Worm (Caenorhabditis elegans) whole organism, L2 larva: ENCODE measurements around the gene txt-2.

Source experiments
- C34F6.9 ChIP-seq: fragments of 150-350 bp; optimal IDR thresholded peaks from 2 replicates; lab custom pipeline; 2014; ENCODE audit warnings: missing biosample characterization, missing genetic modification characterization
- F13H6.1 ChIP-seq: sonication (generic microtip); optimal IDR thresholded peaks from 2 replicates; lab custom pipeline; 2016; ENCODE audit warnings: missing genetic modification characterization, missing compliant biosample characterization
- R02D3.7 ChIP-seq: fragments of 150-350 bp; optimal IDR thresholded peaks from 2 replicates; lab custom pipeline; 2014; ENCODE audit warnings: missing biosample characterization, missing genetic modification characterization
- Y55F3AM.14 ChIP-seq: fragments of 200-800 bp; sonication (Bioruptor generic); optimal IDR thresholded peaks from 2 replicates; lab custom pipeline; 2018; ENCODE audit warnings: mild to moderate bottlenecking, missing genetic modification characterization, missing compliant biosample characterization
- aly-2 ChIP-seq: fragments of 150-350 bp; optimal IDR thresholded peaks from 2 replicates; lab custom pipeline; 2014; ENCODE audit warnings: missing biosample characterization, missing genetic modification characterization
- blmp-1 ChIP-seq: sonication (generic microtip); optimal IDR thresholded peaks from 2 replicates; lab custom pipeline; 2017; ENCODE audit warnings: missing genetic modification characterization, mild to moderate bottlenecking, missing compliant biosample characterization, antibody characterized with exemption, moderate library complexity; ENCODE audit not compliant: insufficient read depth
- ceh-16 ChIP-seq: fragments of 150-350 bp; optimal IDR thresholded peaks from 2 replicates; lab custom pipeline; 2014; ENCODE audit warnings: missing biosample characterization, missing genetic modification characterization
- crh-2 ChIP-seq: sonication (generic microtip); optimal IDR thresholded peaks from 2 replicates; lab custom pipeline; 2017; ENCODE audit warnings: missing biosample characterization, missing genetic modification characterization
- elt-1 ChIP-seq: fragments of 150-350 bp; optimal IDR thresholded peaks from 2 replicates; lab custom pipeline; 2014; ENCODE audit warnings: missing biosample characterization, missing genetic modification characterization
- fos-1 ChIP-seq: fragments of 150-350 bp; optimal IDR thresholded peaks from 2 replicates; lab custom pipeline; 2014; ENCODE audit warnings: missing biosample characterization, missing genetic modification characterization
- gmeb-1 ChIP-seq: fragments of 150-350 bp; optimal IDR thresholded peaks from 2 replicates; lab custom pipeline; 2014; ENCODE audit warnings: missing biosample characterization, missing genetic modification characterization
- mab-5 ChIP-seq: fragments of 150-350 bp; optimal IDR thresholded peaks from 2 replicates; lab custom pipeline; 2014; ENCODE audit warnings: missing biosample characterization, missing genetic modification characterization
- mbf-1 ChIP-seq: sonication (generic microtip); optimal IDR thresholded peaks from 2 replicates; lab custom pipeline; 2017; ENCODE audit warnings: missing biosample characterization, missing genetic modification characterization
- nhr-10 ChIP-seq: sonication (generic microtip); optimal IDR thresholded peaks from 2 replicates; lab custom pipeline; 2017; ENCODE audit warnings: missing biosample characterization, missing genetic modification characterization
- nhr-11 ChIP-seq: fragments of 150-350 bp; optimal IDR thresholded peaks from 2 replicates; lab custom pipeline; 2014; ENCODE audit warnings: missing biosample characterization, missing genetic modification characterization
- nhr-129 ChIP-seq: fragments of 150-350 bp; optimal IDR thresholded peaks from 2 replicates; lab custom pipeline; 2014; ENCODE audit warnings: missing biosample characterization, missing genetic modification characterization
- nhr-23 ChIP-seq: fragments of 150-350 bp; optimal IDR thresholded peaks from 2 replicates; lab custom pipeline; 2014; ENCODE audit warnings: missing biosample characterization, missing genetic modification reagents, missing genetic modification characterization
- nhr-25 ChIP-seq: fragments of 150-350 bp; sonication (generic microtip); optimal IDR thresholded peaks from 3 replicates; lab custom pipeline; 2014; ENCODE audit warnings: missing biosample characterization, missing genetic modification characterization
- nhr-77 ChIP-seq: fragments of 150-350 bp; optimal IDR thresholded peaks from 2 replicates; lab custom pipeline; 2014; ENCODE audit warnings: missing biosample characterization, missing genetic modification characterization
- sem-4 ChIP-seq: fragments of 150-350 bp; optimal IDR thresholded peaks from 2 replicates; lab custom pipeline; 2014; ENCODE audit warnings: missing biosample characterization, missing genetic modification reagents, missing genetic modification characterization
- snpc-4 ChIP-seq: fragments of 150-350 bp; optimal IDR thresholded peaks from 2 replicates; lab custom pipeline; 2014; ENCODE audit warnings: missing biosample characterization, missing genetic modification characterization
- unc-62 ChIP-seq: fragments of 150-350 bp; optimal IDR thresholded peaks from 2 replicates; lab custom pipeline; 2014; ENCODE audit warnings: missing biosample characterization, missing genetic modification reagents, missing genetic modification characterization
- zag-1 ChIP-seq: fragments of 150-350 bp; optimal IDR thresholded peaks from 2 replicates; lab custom pipeline; 2014; ENCODE audit warnings: missing biosample characterization, missing genetic modification characterization
- ztf-1 ChIP-seq: fragments of 200-800 bp; sonication (Bioruptor generic); conservative IDR thresholded peaks from 2 replicates; pipeline ENCODE4 v1.3.6; 2022; ENCODE audit warnings: missing genetic modification characterization, missing compliant biosample characterization
- ztf-4 ChIP-seq: fragments of 150-350 bp; optimal IDR thresholded peaks from 2 replicates; lab custom pipeline; 2014; ENCODE audit warnings: missing biosample characterization, missing genetic modification characterization

Gene txt-2

DNA sequence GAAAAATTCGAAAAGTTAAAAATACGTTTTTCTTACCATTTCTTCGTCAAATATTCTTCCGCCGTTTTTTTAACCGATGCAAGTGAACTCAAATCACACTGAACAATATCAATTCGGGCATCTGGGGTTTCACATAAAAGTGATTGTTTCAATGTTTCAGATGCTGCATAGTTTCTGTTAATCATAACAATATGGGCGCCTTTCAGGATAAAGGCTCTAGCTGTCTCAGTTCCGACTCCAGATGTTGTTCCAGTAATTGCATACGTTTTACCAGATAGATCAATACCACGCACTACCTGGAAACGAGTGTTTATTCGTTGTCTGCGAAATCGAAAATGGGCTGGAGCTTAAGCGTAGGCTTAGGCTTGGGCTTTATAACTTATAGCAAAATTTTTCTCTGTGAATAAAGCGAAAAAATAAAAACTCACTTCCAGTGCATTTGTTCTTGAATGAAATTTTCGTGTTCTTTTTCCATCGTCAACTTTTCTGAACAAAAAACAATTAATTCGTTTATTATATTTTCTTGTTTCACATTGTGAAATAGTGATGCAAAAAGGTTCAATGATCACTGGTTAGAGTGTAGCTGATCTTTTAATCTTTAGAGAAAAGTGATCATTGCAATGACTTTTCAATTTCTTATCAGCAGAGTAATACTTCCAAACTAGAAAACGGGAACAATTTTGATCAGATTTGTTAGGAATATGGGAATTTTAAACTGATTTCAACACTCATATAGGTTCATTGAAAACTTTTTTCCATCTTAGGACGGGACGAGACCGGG lies 28.7 kb downstream of the txt-2 start (continued):
- TF ChIP-seq nhr-23 (tag; lab: Kevin White, UChicago) (no peak), F13H6.1 (no peak), ceh-16 (no peak), snpc-4 (no peak), ztf-4 (tag; lab: Kevin White, UChicago) (no peak), nhr-25 (tag; lab: Kevin White, UChicago) (no peak), Y55F3AM.14 (GFP tag; lab: Kevin White, UChicago) (no peak)

DNA sequence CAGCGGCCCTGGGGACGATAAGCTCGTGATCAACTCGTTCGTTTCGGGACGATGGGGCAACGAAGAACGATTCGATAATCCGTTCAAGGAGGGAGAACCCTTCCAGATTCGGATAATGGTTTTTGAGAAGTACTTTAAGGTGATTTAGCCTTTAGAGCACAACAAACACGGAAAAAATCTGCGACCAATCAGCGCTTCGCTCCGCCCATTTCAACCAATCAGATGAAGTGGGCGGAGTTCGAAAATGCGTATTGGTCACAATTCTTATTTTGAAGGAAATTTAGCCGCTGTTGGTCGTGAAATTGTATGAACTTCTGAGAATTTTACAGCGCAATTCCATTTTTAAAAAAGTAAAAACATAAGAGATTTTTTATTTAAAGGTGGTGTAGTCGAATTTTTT lies 33.5 kb downstream of the txt-2 start:
- no peak for TF ChIP-seq nhr-77 (tag; lab: Kevin White, UChicago)

- TF ChIP-seq fos-1 (tag; lab: Kevin White, UChicago) (peak; percentile 12), gmeb-1 (tag; lab: Kevin White, UChicago) (peak; percentile 14), F13H6.1 (no peak), nhr-129 (tag; lab: Kevin White, UChicago) (peak; percentile 67), ztf-1 (GFP tag; lab: Robert Waterston, UW) (no peak), crh-2 (tag; lab: Kevin White, UChicago) (peak; percentile 6)
These were observed 36.4 kb downstream of the txt-2 start, which contains the start of gene lec-12 for ce11 chrV:203855-204432. Gene lec-12, plus strand, starts transcription at chrV:204382.

ce11 chrV:201300-201699 lies 39.0 kb downstream of the txt-2 start, which contains the start of gene trpp-1:
Gene trpp-1, plus strand, starts transcription at chrV:201600.
- TF ChIP-seq sem-4 (no peak), nhr-11 (tag; lab: Kevin White, UChicago) (no peak), elt-1 (tag; lab: Kevin White, UChicago) (no peak), unc-62 (no peak), nhr-23 (tag; lab: Kevin White, UChicago) (no peak), nhr-10 (no peak)

- no peak for TF ChIP-seq ztf-4 (tag; lab: Kevin White, UChicago)
- TF ChIP-seq mbf-1 (tag; lab: Kevin White, UChicago): no peak
- no peak for TF ChIP-seq F13H6.1
- no peak for TF ChIP-seq aly-2
- TF ChIP-seq ztf-1 (GFP tag; lab: Robert Waterston, UW): no peak
- no peak for TF ChIP-seq gmeb-1 (tag; lab: Kevin White, UChicago)
- TF ChIP-seq blmp-1: no peak
These were observed 45.5 kb downstream of the txt-2 start for ce11 chrV:194760-195159.

DNA sequence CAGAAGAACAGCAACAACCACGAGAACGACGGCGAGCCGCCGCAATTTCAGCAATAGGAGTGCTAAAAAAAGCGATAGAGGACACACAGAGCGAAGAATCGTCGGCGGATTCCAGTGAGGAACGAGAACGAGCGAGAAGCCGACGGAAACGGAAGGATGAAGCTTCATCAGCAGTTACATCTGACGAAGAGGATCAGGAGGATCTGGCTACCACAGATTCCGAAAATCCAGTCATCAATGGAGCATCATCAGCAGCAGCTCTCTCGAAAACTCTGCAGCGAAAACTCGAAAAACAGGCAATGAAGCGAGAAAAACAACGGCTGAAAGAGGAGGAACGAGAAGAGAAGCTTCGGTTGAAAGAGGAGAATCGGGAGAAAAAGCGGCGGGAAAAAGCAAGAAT lies 50.9 kb downstream of the txt-2 start:
- TF ChIP-seq unc-62 (no peak), gmeb-1 (tag; lab: Kevin White, UChicago) (no peak), C34F6.9 (tag; lab: Kevin White, UChicago) (no peak), blmp-1 (no peak), mab-5 (tag; lab: Kevin White, UChicago) (no peak), R02D3.7 (tag; lab: Kevin White, UChicago) (no peak), snpc-4 (no peak), zag-1 (tag; lab: Kevin White, UChicago) (no peak)
